Worm (Caenorhabditis elegans): Measurements from ENCODE around the gene K12H4.5.

- no peak for TF ChIP-seq unc-130 (GFP tag; optimal IDR thresholded peaks at IDR 0.05)
- no peak for TF ChIP-seq cebp-1 (GFP tag; IDR thresholded peaks at IDR 0.05)
- TF ChIP-seq cebp-1 (tag; optimal IDR thresholded peaks at IDR 0.05), result no peak
- no peak for TF ChIP-seq mcd-1 (GFP tag; IDR thresholded peaks at IDR 0.05)
- TF ChIP-seq snpc-3.4 (tag; optimal IDR thresholded peaks at IDR 0.05), result no peak
- no peak for TF ChIP-seq nhr-80 (tag; optimal IDR thresholded peaks at IDR 0.05)
- TF ChIP-seq dpl-1 (GFP tag; optimal IDR thresholded peaks at IDR 0.05), result no peak
- no peak for TF ChIP-seq ceh-27 (GFP tag; optimal IDR thresholded peaks at IDR 0.05)
These were observed 43.9 kb downstream of the K12H4.5 start, which contains the start of gene vms-1 for ce11 chrIII:8088235-8088634.
